Worm (Caenorhabditis elegans): ENCODE measurements around the gene aqp-11.

- no peak for TF ChIP-seq K02D7.2 (tag; optimal IDR thresholded peaks at IDR 0.05)
- TF ChIP-seq nhr-11 (tag; optimal IDR thresholded peaks at IDR 0.05), result no peak
- no peak for TF ChIP-seq pax-1 (tag; optimal IDR thresholded peaks at IDR 0.05)
- no peak for TF ChIP-seq che-1 (tag; optimal IDR thresholded peaks at IDR 0.05)
These were observed 6.7 kb upstream of the aqp-11 start for ce11 chrIII:13666406-13666805.

Measured in whole organism, late embryonic.